Worm (Caenorhabditis elegans) whole organism, L4/young adult: ENCODE data around the gene vab-19.

Source experiments
- dao-5 ChIP-seq: sonication (generic microtip); optimal IDR thresholded peaks from 2 replicates; lab custom pipeline; 2016; ENCODE audit warnings: missing genotype, missing genetic modification characterization, moderate library complexity, missing compliant biosample characterization
- him-1 ChIP-seq: sonication (generic microtip); optimal IDR thresholded peaks from 2 replicates; lab custom pipeline; 2016; ENCODE audit warnings: missing genotype, missing genetic modification reagents, missing genetic modification characterization, missing compliant biosample characterization

ce11 chrII:2398884-2399283 lies 44.2 kb upstream of the vab-19 start, which contains the start of gene F16G10.14:
- TF ChIP-seq him-1 = no peak
- TF ChIP-seq dao-5 (tag; lab: Kevin White, UChicago) = no peak
